Worm (Caenorhabditis elegans) whole organism, L4 larva: Measurements from ENCODE around the gene del-1.

ENCODE experiments used
- D1046.2 ChIP-seq: fragments of 200-800 bp; sonication (Bioruptor generic); IDR thresholded peaks from 2 replicates; pipeline ENCODE4 v1.3.6; 2022; ENCODE audit warnings: missing genetic modification characterization, missing compliant biosample characterization
- F44E2.7 ChIP-seq: fragments of 200-800 bp; sonication (Bioruptor generic); IDR thresholded peaks from 2 replicates; pipeline ENCODE4 v2.1.2; 2022; ENCODE audit warnings: missing genetic modification characterization, missing compliant biosample characterization
- Y48G9A.11 ChIP-seq: fragments of 200-800 bp; sonication (Bioruptor generic); IDR thresholded peaks from 2 replicates; pipeline ENCODE4 v1.3.6; 2022; ENCODE audit warnings: missing genetic modification reagents, missing genetic modification characterization, missing compliant biosample characterization
- aha-1 ChIP-seq: fragments of 150-350 bp; peaks from one replicate; lab custom pipeline; 2014; ENCODE audit warnings: missing biosample characterization, missing genetic modification characterization
- ama-1 ChIP-seq: fragments of 150-350 bp; optimal IDR thresholded peaks from 2 replicates; lab custom pipeline; 2014; ENCODE audit warnings: inconsistent platforms, mixed read lengths
- attf-4 ChIP-seq: sonication (generic microtip); optimal IDR thresholded peaks from 3 replicates; lab custom pipeline; 2017; ENCODE audit warnings: missing biosample characterization, missing genetic modification characterization
- ceh-20 ChIP-seq: fragments of 200-800 bp; sonication (Bioruptor generic); IDR thresholded peaks from 2 replicates; pipeline ENCODE4 v1.3.6; 2022; ENCODE audit warnings: missing genetic modification reagents, missing genetic modification characterization, missing compliant biosample characterization
- cey-2 ChIP-seq: sonication (generic microtip); optimal IDR thresholded peaks from 3 replicates; lab custom pipeline; 2017; ENCODE audit warnings: missing genetic modification characterization, mild to moderate bottlenecking, missing compliant biosample characterization, antibody characterized with exemption, borderline replicate concordance; ENCODE audit not compliant: insufficient read depth
- ctbp-1 ChIP-seq: fragments of 200-800 bp; sonication (Bioruptor generic); IDR thresholded peaks from 2 replicates; pipeline ENCODE4 v1.3.6; 2022; ENCODE audit warnings: missing genetic modification reagents, missing genetic modification characterization, missing compliant biosample characterization
- daf-16 ChIP-seq, 3 experiments: sonication (generic microtip); optimal IDR thresholded peaks; 2 replicates each; lab custom pipeline; 2016 to 2017; ENCODE audit warnings: missing genetic modification characterization in 3 of 3, missing genetic modification reagents in 3 of 3, mild to moderate bottlenecking in 2 of 3, missing compliant biosample characterization in 2 of 3, missing biosample characterization in 1 of 3, moderate library complexity in 1 of 3
- daf-19 ChIP-seq: fragments of 200-800 bp; sonication (Bioruptor generic); conservative IDR thresholded peaks from 2 replicates; pipeline ENCODE4 v1.3.6; 2022; ENCODE audit warnings: missing genetic modification characterization, missing compliant biosample characterization
- dmd-8 ChIP-seq: fragments of 200-800 bp; sonication (Bioruptor generic); IDR thresholded peaks from 2 replicates; pipeline ENCODE4 v1.3.6; 2022; ENCODE audit warnings: missing genetic modification characterization, missing compliant biosample characterization
- dmd-9 ChIP-seq: fragments of 200-800 bp; sonication (Bioruptor generic); IDR thresholded peaks from 2 replicates; pipeline ENCODE4 v1.3.6; 2022; ENCODE audit warnings: missing genetic modification reagents, missing genetic modification characterization, missing compliant biosample characterization
- dpl-1 ChIP-seq: fragments of 150-350 bp; optimal IDR thresholded peaks from 2 replicates; lab custom pipeline; 2014; ENCODE audit warnings: missing biosample characterization, missing genetic modification reagents, missing genetic modification characterization
- dve-1 ChIP-seq: sonication (generic microtip); optimal IDR thresholded peaks from 2 replicates; lab custom pipeline; 2017; ENCODE audit warnings: antibody characterized with exemption, mild to moderate bottlenecking, missing genetic modification characterization, missing compliant biosample characterization; ENCODE audit not compliant: insufficient read depth
- egl-27 ChIP-seq: sonication (generic microtip); optimal IDR thresholded peaks from 3 replicates; lab custom pipeline; 2017; ENCODE audit warnings: missing biosample characterization, missing genetic modification reagents, missing genetic modification characterization
- egl-43 ChIP-seq: fragments of 200-800 bp; sonication (Bioruptor generic); IDR thresholded peaks from 2 replicates; pipeline ENCODE4 v1.3.6; 2022; ENCODE audit warnings: missing genetic modification reagents, missing genetic modification characterization, missing compliant biosample characterization
- gei-8 ChIP-seq: fragments of 200-800 bp; sonication (Bioruptor generic); optimal IDR thresholded peaks from 2 replicates; lab custom pipeline; 2018; ENCODE audit warnings: mild to moderate bottlenecking, missing genetic modification characterization, missing compliant biosample characterization
- hif-1 ChIP-seq, 2 experiments: sonication (generic microtip); optimal IDR thresholded peaks; 2 replicates each; lab custom pipeline; 2016 to 2017; ENCODE audit warnings: missing compliant biosample characterization in 2 of 2, missing genetic modification characterization in 2 of 2, missing genetic modification reagents in 2 of 2, missing genotype in 2 of 2, mild to moderate bottlenecking in 1 of 2
- hlh-11 ChIP-seq: fragments of 200-800 bp; sonication (Bioruptor generic); optimal IDR thresholded peaks from 2 replicates; lab custom pipeline; 2018; ENCODE audit warnings: mild to moderate bottlenecking, missing genetic modification characterization, missing compliant biosample characterization
- hlh-30 ChIP-seq: sonication (generic microtip); optimal IDR thresholded peaks from 2 replicates; lab custom pipeline; 2017; ENCODE audit warnings: antibody characterized with exemption, mild to moderate bottlenecking, missing genetic modification characterization, missing compliant biosample characterization; ENCODE audit not compliant: insufficient read depth
- hmg-1.1 ChIP-seq: fragments of 200-800 bp; sonication (Bioruptor generic); IDR thresholded peaks from 2 replicates; pipeline ENCODE4 v1.3.6; 2022; ENCODE audit warnings: missing genetic modification reagents, missing genetic modification characterization, missing compliant biosample characterization
- lin-13 ChIP-seq: fragments of 150-350 bp; optimal IDR thresholded peaks from 2 replicates; lab custom pipeline; 2014; ENCODE audit warnings: missing biosample characterization, missing genetic modification reagents, missing genetic modification characterization
- lin-15B ChIP-seq: fragments of 150-350 bp; sonication (generic microtip); optimal IDR thresholded peaks from 3 replicates; lab custom pipeline; 2014; ENCODE audit warnings: missing biosample characterization, missing genetic modification characterization
- lin-29 ChIP-seq: fragments of 200-800 bp; sonication (Bioruptor generic); IDR thresholded peaks from 2 replicates; pipeline ENCODE4 v1.3.6; 2022; ENCODE audit warnings: missing genetic modification reagents, missing genetic modification characterization, missing compliant biosample characterization
- lsy-2 ChIP-seq, 2 experiments: fragments of 150-350 bp in 1 of 2; sonication (generic microtip) in 1 of 2; optimal IDR thresholded peaks; 2 replicates each; lab custom pipeline; 2014 to 2017; ENCODE audit warnings: missing biosample characterization in 2 of 2, missing genetic modification characterization in 2 of 2
- madf-5 ChIP-seq, 2 experiments: fragments of 200-800 bp; sonication (Bioruptor generic); IDR thresholded peaks; 2 replicates each; pipeline ENCODE4 v1.3.6; 2022; ENCODE audit warnings: missing compliant biosample characterization in 2 of 2, missing genetic modification characterization in 2 of 2
- mdl-1 ChIP-seq, 2 experiments: fragments of 150-350 bp in 1 of 2; sonication (generic microtip) in 1 of 2; optimal IDR thresholded peaks; 2 replicates each; lab custom pipeline; 2014 to 2017; ENCODE audit warnings: missing biosample characterization in 2 of 2, missing genetic modification characterization in 2 of 2
- mxl-2 ChIP-seq: fragments of 200-800 bp; sonication (Bioruptor generic); conservative IDR thresholded peaks from 2 replicates; pipeline ENCODE4 v1.3.6; 2022; ENCODE audit warnings: missing genetic modification reagents, missing genetic modification characterization, missing compliant biosample characterization
- mxl-3 ChIP-seq: fragments of 200-800 bp; sonication (Bioruptor generic); optimal IDR thresholded peaks from 2 replicates; lab custom pipeline; 2018; ENCODE audit warnings: mild to moderate bottlenecking, missing genetic modification characterization, missing compliant biosample characterization
- nhr-10 ChIP-seq: fragments of 150-350 bp; optimal IDR thresholded peaks from 2 replicates; lab custom pipeline; 2014; ENCODE audit warnings: missing biosample characterization, missing genetic modification characterization
- nhr-102 ChIP-seq: sonication (generic microtip); optimal IDR thresholded peaks from 2 replicates; lab custom pipeline; 2016; ENCODE audit warnings: mild to moderate bottlenecking, missing genetic modification characterization, moderate library complexity, missing compliant biosample characterization
- nhr-42 ChIP-seq: fragments of 200-800 bp; sonication (Bioruptor generic); IDR thresholded peaks from 2 replicates; pipeline ENCODE4 v1.3.6; 2022; ENCODE audit warnings: missing genetic modification characterization, missing compliant biosample characterization
- pha-4 ChIP-seq, 2 experiments: fragments of 150-350 bp in 1 of 2; fragments of 200-800 bp in 1 of 2; sonication (Bioruptor generic) in 1 of 2; IDR thresholded peaks in 1 of 2; optimal IDR thresholded peaks in 1 of 2; 2 replicates each; pipeline versions ENCODE4 v1.3.6 to Lab custom; 2014 to 2022; ENCODE audit warnings: missing genetic modification characterization in 2 of 2, missing genetic modification reagents in 2 of 2, missing biosample characterization in 1 of 2, missing compliant biosample characterization in 1 of 2
- php-3 ChIP-seq: fragments of 200-800 bp; sonication (Bioruptor generic); IDR thresholded peaks from 2 replicates; pipeline ENCODE4 v1.3.6; 2022; ENCODE audit warnings: missing genetic modification reagents, missing genetic modification characterization, missing compliant biosample characterization
- pqm-1 ChIP-seq: sonication (generic microtip); optimal IDR thresholded peaks from 2 replicates; lab custom pipeline; 2017; ENCODE audit warnings: missing biosample characterization, missing genetic modification characterization
- saeg-2 ChIP-seq: fragments of 200-800 bp; sonication (Bioruptor generic); IDR thresholded peaks from 2 replicates; pipeline ENCODE4 v1.3.6; 2022; ENCODE audit warnings: missing genetic modification reagents, missing genetic modification characterization, missing compliant biosample characterization
- sdz-12 ChIP-seq: fragments of 200-800 bp; sonication (Bioruptor generic); optimal IDR thresholded peaks from 2 replicates; lab custom pipeline; 2018; ENCODE audit warnings: mild to moderate bottlenecking, missing genetic modification characterization, missing compliant biosample characterization
- skn-1 ChIP-seq: fragments of 150-350 bp; optimal IDR thresholded peaks from 2 replicates; lab custom pipeline; 2014; ENCODE audit warnings: missing biosample characterization, missing genetic modification characterization
- snpc-1.2 ChIP-seq: fragments of 200-800 bp; sonication (Bioruptor generic); IDR thresholded peaks from 2 replicates; pipeline ENCODE4 v1.3.6; 2022; ENCODE audit warnings: missing genetic modification reagents, missing genetic modification characterization, missing compliant biosample characterization
- snpc-4 ChIP-seq: fragments of 150-350 bp; optimal IDR thresholded peaks from 2 replicates; lab custom pipeline; 2014; ENCODE audit warnings: missing biosample characterization, missing genetic modification characterization
- spr-3 ChIP-seq: fragments of 200-800 bp; sonication (Bioruptor generic); optimal IDR thresholded peaks from 2 replicates; lab custom pipeline; 2018; ENCODE audit warnings: mild to moderate bottlenecking, missing genetic modification characterization, missing compliant biosample characterization
- tag-97 ChIP-seq: fragments of 200-800 bp; sonication (Bioruptor generic); IDR thresholded peaks from 2 replicates; pipeline ENCODE4 v1.3.6; 2022; ENCODE audit warnings: missing genetic modification characterization, missing compliant biosample characterization
- tra-1 ChIP-seq: fragments of 200-800 bp; sonication (Bioruptor generic); IDR thresholded peaks from 2 replicates; pipeline ENCODE4 v1.3.6; 2022; ENCODE audit warnings: missing genetic modification reagents, missing genetic modification characterization, missing compliant biosample characterization
- unc-130 ChIP-seq: sonication (generic microtip); optimal IDR thresholded peaks from 2 replicates; lab custom pipeline; 2016; ENCODE audit warnings: missing genetic modification reagents, missing genetic modification characterization, missing compliant biosample characterization
- zag-1 ChIP-seq: fragments of 150-350 bp; optimal IDR thresholded peaks from 2 replicates; lab custom pipeline; 2014; ENCODE audit warnings: missing biosample characterization, missing genetic modification characterization
- zfp-2 ChIP-seq: sonication (generic microtip); optimal IDR thresholded peaks from 2 replicates; lab custom pipeline; 2016; ENCODE audit warnings: mild to moderate bottlenecking, missing genetic modification characterization, missing compliant biosample characterization
- zfp-3 ChIP-seq: fragments of 200-800 bp; sonication (Bioruptor generic); conservative IDR thresholded peaks from 2 replicates; pipeline ENCODE4 v1.3.6; 2022; ENCODE audit warnings: missing genetic modification reagents, missing genetic modification characterization, missing compliant biosample characterization
- zip-2 ChIP-seq: fragments of 150-350 bp; optimal IDR thresholded peaks from 2 replicates; lab custom pipeline; 2014; ENCODE audit warnings: missing biosample characterization, missing genetic modification characterization
- ztf-7 ChIP-seq: fragments of 150-350 bp; optimal IDR thresholded peaks from 2 replicates; lab custom pipeline; 2014; ENCODE audit warnings: missing biosample characterization, missing genetic modification characterization

The del-1 gene

ce11 chrX:14297209-14297608 is 29.3 kb downstream of the del-1 start (continued):
- TF ChIP-seq daf-19 (GFP tag; lab: Robert Waterston, UW) (no peak), saeg-2 (no peak), lin-15B (tag; lab: Kevin White, UChicago) (no peak), D1046.2 (no peak), mdl-1 (tag; optimal IDR thresholded peaks at IDR 0.05; lab: Kevin White, UChicago) (peak; percentile 14 to 60), madf-5 (GFP tag; IDR thresholded peaks at IDR 0.05; lab: Robert Waterston, UW) (0 out of 4 replicates have a peak, but pooled peaks of 1 of the 2 experiments have one; percentile 48), hif-1 (tag; optimal IDR thresholded peaks at IDR 0.05; lab: Kevin White, UChicago) (peak; percentile 34 to 65), nhr-42 (no peak), ztf-7 (tag; lab: Kevin White, UChicago) (no peak), lin-29 (no peak), nhr-10 (tag; lab: Kevin White, UChicago) (no peak), pha-4 (GFP tag; IDR thresholded peaks at IDR 0.05; lab: Robert Waterston, UW) (no peak), pha-4 (tag; optimal IDR thresholded peaks at IDR 0.05; lab: Kevin White, UChicago) (peak; percentile 10), hlh-30 (tag; lab: Kevin White, UChicago) (peak; percentile 74), lin-13 (no peak), unc-130 (GFP tag; lab: Kevin White, UChicago) (no peak), snpc-1.2 (GFP tag; lab: Robert Waterston, UW) (peak; percentile 50; the same call in 1 of the 2 replicates), egl-43 (GFP tag; lab: Robert Waterston, UW) (peak; percentile 79), zip-2 (tag; lab: Kevin White, UChicago) (no peak), hlh-11 (tag; lab: Kevin White, UChicago) (peak; percentile 82), zfp-2 (no peak), mxl-2 (GFP tag; lab: Robert Waterston, UW) (no peak), lsy-2 (tag; optimal IDR thresholded peaks at IDR 0.05; lab: Kevin White, UChicago) (peak; percentile 63 to 71), skn-1 (no peak), F44E2.7 (GFP tag; lab: Robert Waterston, UW) (no peak), attf-4 (tag; lab: Kevin White, UChicago) (no peak), ama-1 (lab: Kevin White, UChicago) (no peak), tag-97 (GFP tag; lab: Robert Waterston, UW) (no peak), zag-1 (no peak), dpl-1 (peak; percentile 61), tra-1 (GFP tag; lab: Robert Waterston, UW) (0 out of 2 replicates have a peak, but pooled peaks have one; percentile 21), egl-27 (tag; lab: Kevin White, UChicago) (no peak), dmd-8 (GFP tag; lab: Robert Waterston, UW) (no peak), dmd-9 (no peak), hmg-1.1 (GFP tag; lab: Robert Waterston, UW) (peak; percentile 73), sdz-12 (GFP tag; lab: Kevin White, UChicago) (no peak), ctbp-1 (peak; percentile 63; the same call in 1 of the 2 replicates), snpc-4 (no peak), zfp-3 (no peak), mxl-3 (GFP tag; lab: Kevin White, UChicago) (peak; percentile 39), ceh-20 (peak; percentile 79), daf-16 (GFP tag; optimal IDR thresholded peaks at IDR 0.05; lab: Kevin White, UChicago) (peak in 1 of 2 experiments; percentile 40), daf-16 (tag; optimal IDR thresholded peaks at IDR 0.05; lab: Kevin White, UChicago) (peak; percentile 68), spr-3 (GFP tag; lab: Kevin White, UChicago) (no peak), gei-8 (GFP tag; lab: Kevin White, UChicago) (no peak), pqm-1 (no peak), Y48G9A.11 (GFP tag; lab: Robert Waterston, UW) (no peak), dve-1 (tag; lab: Kevin White, UChicago) (peak; percentile 78), nhr-102 (peak; percentile 39), cey-2 (tag; lab: Kevin White, UChicago) (no peak), aha-1 (tag; lab: Kevin White, UChicago) (no peak), php-3 (GFP tag; lab: Robert Waterston, UW) (no peak)
